Worm (Caenorhabditis elegans) whole organism, late embryonic: ENCODE measurements around the gene ZC513.3.

Experiments
- C08G9.2 ChIP-seq: sonication (generic microtip); optimal IDR thresholded peaks from 2 replicates; lab custom pipeline; 2016; ENCODE audit warnings: mild to moderate bottlenecking, missing genetic modification characterization, moderate library complexity, missing compliant biosample characterization
- C38D4.7 ChIP-seq: fragments of 200-800 bp; sonication (Bioruptor generic); optimal IDR thresholded peaks from 2 replicates; lab custom pipeline; 2018; ENCODE audit warnings: mild to moderate bottlenecking, missing genetic modification characterization, moderate library complexity, missing compliant biosample characterization
- F13H6.1 ChIP-seq: sonication (generic microtip); optimal IDR thresholded peaks from 2 replicates; lab custom pipeline; 2016; ENCODE audit warnings: missing genetic modification characterization, missing compliant biosample characterization
- T23F11.4 ChIP-seq: fragments of 200-800 bp; sonication (Bioruptor generic); optimal IDR thresholded peaks from 2 replicates; lab custom pipeline; 2018; ENCODE audit warnings: mild to moderate bottlenecking, missing genetic modification characterization, missing compliant biosample characterization
- ahr-1 ChIP-seq: sonication (generic microtip); optimal IDR thresholded peaks from 2 replicates; lab custom pipeline; 2016; ENCODE audit warnings: missing genetic modification characterization, missing compliant biosample characterization
- ceh-18 ChIP-seq: sonication (generic microtip); optimal IDR thresholded peaks from 2 replicates; lab custom pipeline; 2016; ENCODE audit warnings: missing genetic modification characterization, missing compliant biosample characterization
- ceh-24 ChIP-seq: sonication (generic microtip); optimal IDR thresholded peaks from 2 replicates; lab custom pipeline; 2016; ENCODE audit warnings: mild to moderate bottlenecking, missing genetic modification characterization, missing compliant biosample characterization
- ceh-31 ChIP-seq: sonication (generic microtip); optimal IDR thresholded peaks from 2 replicates; lab custom pipeline; 2016; ENCODE audit warnings: missing genetic modification characterization, missing compliant biosample characterization
- ceh-34 ChIP-seq: sonication (generic microtip); optimal IDR thresholded peaks from 2 replicates; lab custom pipeline; 2016; ENCODE audit warnings: mild to moderate bottlenecking, missing genetic modification characterization, missing compliant biosample characterization
- ceh-45 ChIP-seq: fragments of 200-800 bp; sonication (Bioruptor generic); IDR thresholded peaks from 2 replicates; pipeline ENCODE4 v1.3.6; 2022; ENCODE audit warnings: missing genetic modification reagents, missing genetic modification characterization, missing compliant biosample characterization
- che-1 ChIP-seq: sonication (generic microtip); optimal IDR thresholded peaks from 2 replicates; lab custom pipeline; 2016; ENCODE audit warnings: mild to moderate bottlenecking, missing genetic modification characterization, missing compliant biosample characterization
- dmd-4 ChIP-seq: sonication (generic microtip); optimal IDR thresholded peaks from 2 replicates; lab custom pipeline; 2016; ENCODE audit warnings: borderline replicate concordance, missing genetic modification characterization, missing compliant biosample characterization
- dve-1 ChIP-seq: sonication (generic microtip); optimal IDR thresholded peaks from 2 replicates; lab custom pipeline; 2017; ENCODE audit warnings: antibody characterized with exemption, mild to moderate bottlenecking, missing genetic modification characterization, missing compliant biosample characterization
- elt-2 ChIP-seq: sonication (generic microtip); optimal IDR thresholded peaks from 2 replicates; lab custom pipeline; 2016; ENCODE audit warnings: missing genetic modification reagents, missing genetic modification characterization, missing compliant biosample characterization
- elt-4 ChIP-seq: sonication (generic microtip); optimal IDR thresholded peaks from 2 replicates; lab custom pipeline; 2016; ENCODE audit warnings: missing genetic modification characterization, missing compliant biosample characterization
- eyg-1 ChIP-seq: sonication (generic microtip); optimal IDR thresholded peaks from 2 replicates; lab custom pipeline; 2016; ENCODE audit warnings: missing genotype, missing genetic modification characterization, missing compliant biosample characterization
- fax-1 ChIP-seq: sonication (generic microtip); optimal IDR thresholded peaks from 2 replicates; lab custom pipeline; 2016; ENCODE audit warnings: missing genotype, missing genetic modification characterization, missing compliant biosample characterization
- hlh-15 ChIP-seq: sonication (generic microtip); optimal IDR thresholded peaks from 2 replicates; lab custom pipeline; 2016; ENCODE audit warnings: missing genetic modification characterization, missing compliant biosample characterization
- hlh-30 ChIP-seq: sonication (generic microtip); optimal IDR thresholded peaks from 2 replicates; lab custom pipeline; 2017; ENCODE audit warnings: antibody characterized with exemption, missing genetic modification characterization, missing compliant biosample characterization; ENCODE audit not compliant: insufficient read depth
- hlh-6 ChIP-seq: sonication (generic microtip); optimal IDR thresholded peaks from 2 replicates; lab custom pipeline; 2016; ENCODE audit warnings: missing genotype, missing genetic modification characterization, missing compliant biosample characterization
- hlh-8 ChIP-seq: sonication (generic microtip); optimal IDR thresholded peaks from 2 replicates; lab custom pipeline; 2016; ENCODE audit warnings: missing genotype, missing genetic modification characterization, missing compliant biosample characterization
- lim-6 ChIP-seq: sonication (generic microtip); optimal IDR thresholded peaks from 2 replicates; lab custom pipeline; 2016; ENCODE audit warnings: missing genetic modification characterization, missing compliant biosample characterization
- lin-11 ChIP-seq: fragments of 200-800 bp; sonication (Bioruptor generic); optimal IDR thresholded peaks from 2 replicates; lab custom pipeline; 2018; ENCODE audit warnings: mild to moderate bottlenecking, missing genetic modification characterization, missing compliant biosample characterization
- madf-2 ChIP-seq: sonication (generic microtip); optimal IDR thresholded peaks from 2 replicates; lab custom pipeline; 2017; ENCODE audit warnings: missing genetic modification characterization, missing compliant biosample characterization
- mec-3 ChIP-seq: sonication (generic microtip); optimal IDR thresholded peaks from 2 replicates; lab custom pipeline; 2016; ENCODE audit warnings: borderline replicate concordance, missing genetic modification characterization, missing compliant biosample characterization
- nfya-1 ChIP-seq: sonication (generic microtip); optimal IDR thresholded peaks from 2 replicates; lab custom pipeline; 2017; ENCODE audit warnings: missing genetic modification characterization, mild to moderate bottlenecking, missing compliant biosample characterization, antibody characterized with exemption, moderate library complexity
- nhr-232 ChIP-seq: sonication (generic microtip); optimal IDR thresholded peaks from 2 replicates; lab custom pipeline; 2016; ENCODE audit warnings: missing genetic modification characterization, missing compliant biosample characterization
- pag-3 ChIP-seq: sonication (generic microtip); optimal IDR thresholded peaks from 2 replicates; lab custom pipeline; 2016; ENCODE audit warnings: missing compliant biosample characterization, missing genetic modification characterization, borderline replicate concordance
- ref-2 ChIP-seq: sonication (generic microtip); optimal IDR thresholded peaks from 2 replicates; lab custom pipeline; 2016; ENCODE audit warnings: missing genetic modification characterization, missing compliant biosample characterization
- sox-2 ChIP-seq: fragments of 200-800 bp; sonication (Bioruptor generic); IDR thresholded peaks from 2 replicates; pipeline ENCODE4 v1.3.6; 2022; ENCODE audit warnings: missing genetic modification reagents, missing genetic modification characterization, missing compliant biosample characterization
- sox-4 ChIP-seq: sonication (generic microtip); optimal IDR thresholded peaks from 2 replicates; lab custom pipeline; 2017; ENCODE audit warnings: mild to moderate bottlenecking, missing genetic modification characterization, inconsistent platforms, missing compliant biosample characterization
- syd-9 ChIP-seq: sonication (generic microtip); optimal IDR thresholded peaks from 2 replicates; lab custom pipeline; 2016; ENCODE audit warnings: mild to moderate bottlenecking, missing genetic modification characterization, moderate library complexity, missing compliant biosample characterization
- unc-3 ChIP-seq, 2 experiments: fragments of 200-800 bp in 1 of 2; sonication (Bioruptor generic) in 1 of 2; sonication (generic microtip) in 1 of 2; conservative IDR thresholded peaks in 1 of 2; optimal IDR thresholded peaks in 1 of 2; 2 replicates each; pipeline versions ENCODE4 v1.3.6 to Lab custom; 2016 to 2022; ENCODE audit warnings: missing compliant biosample characterization in 2 of 2, missing genetic modification characterization in 2 of 2, missing genetic modification reagents in 1 of 2
- unc-42 ChIP-seq: sonication (generic microtip); optimal IDR thresholded peaks from 2 replicates; lab custom pipeline; 2016; ENCODE audit warnings: missing genotype, missing genetic modification characterization, missing compliant biosample characterization
- unc-55 ChIP-seq: sonication (generic microtip); optimal IDR thresholded peaks from 2 replicates; lab custom pipeline; 2017; ENCODE audit warnings: missing biosample characterization, missing genetic modification reagents, missing genetic modification characterization
- unc-86 ChIP-seq: sonication (generic microtip); optimal IDR thresholded peaks from 2 replicates; lab custom pipeline; 2016; ENCODE audit warnings: missing genetic modification characterization, missing compliant biosample characterization

The ZC513.3 gene

DNA sequence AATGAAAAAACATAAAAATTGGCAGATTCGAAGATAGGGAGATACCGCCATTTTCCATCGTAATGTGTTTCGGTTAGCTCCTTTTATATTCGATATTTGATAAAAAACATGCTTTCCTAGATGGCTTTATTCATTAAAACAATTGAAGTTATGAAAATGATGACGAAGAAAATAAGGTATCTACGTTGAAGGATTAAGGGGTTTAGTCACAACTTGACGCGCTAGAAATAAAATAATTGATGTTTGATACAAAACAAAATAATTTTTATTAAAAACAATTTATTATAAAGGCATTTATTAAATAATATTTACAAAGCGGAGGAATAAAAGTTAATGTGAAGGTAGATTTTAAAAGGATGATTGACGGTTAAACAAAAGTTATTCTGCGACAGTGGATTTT is 43.8 kb downstream of the ZC513.3 start, which contains the start of gene str-130:
TSS of gene str-130 (minus strand) at position 101 of the 400 bp plus-strand sequence.
- TF ChIP-seq unc-86 (tag; lab: Kevin White, UChicago) = no peak
- TF ChIP-seq dve-1 (tag; lab: Kevin White, UChicago) = no peak
- TF ChIP-seq elt-4 (tag; lab: Kevin White, UChicago) = no peak
- TF ChIP-seq hlh-6 (tag; lab: Kevin White, UChicago) = no peak
- no peak for TF ChIP-seq ahr-1 (tag; lab: Kevin White, UChicago)
- TF ChIP-seq ceh-45 (GFP tag; lab: Robert Waterston, UW) = no peak
- TF ChIP-seq ceh-31 (tag; lab: Kevin White, UChicago) = no peak
- TF ChIP-seq nfya-1 = no peak
- no peak for TF ChIP-seq C08G9.2
- no peak for TF ChIP-seq hlh-8 (tag; lab: Kevin White, UChicago)
- TF ChIP-seq nhr-232 (tag; lab: Kevin White, UChicago) = no peak
- TF ChIP-seq sox-2 (GFP tag; lab: Robert Waterston, UW) = no peak
- no peak for TF ChIP-seq syd-9
- TF ChIP-seq elt-2 (tag; lab: Kevin White, UChicago) = no peak
- TF ChIP-seq unc-42 (tag; lab: Kevin White, UChicago) = no peak
- no peak for TF ChIP-seq fax-1 (tag; lab: Kevin White, UChicago)

ce11 chrV:8092385-8092784 is 45.6 kb downstream of the ZC513.3 start, which contains the start of gene str-129:
TSS of gene str-129 (minus strand) at chrV:8092485.
- TF ChIP-seq pag-3 (no peak), eyg-1 (tag; lab: Kevin White, UChicago) (no peak), lim-6 (tag; lab: Kevin White, UChicago) (no peak), che-1 (no peak), nfya-1 (no peak), sox-2 (GFP tag; lab: Robert Waterston, UW) (no peak), sox-4 (tag; lab: Kevin White, UChicago) (no peak), ceh-24 (tag; lab: Kevin White, UChicago) (no peak), ceh-45 (GFP tag; lab: Robert Waterston, UW) (no peak), mec-3 (tag; lab: Kevin White, UChicago) (no peak), fax-1 (tag; lab: Kevin White, UChicago) (no peak), madf-2 (tag; lab: Kevin White, UChicago) (no peak), ceh-34 (tag; lab: Kevin White, UChicago) (no peak), hlh-6 (tag; lab: Kevin White, UChicago) (no peak), ceh-18 (tag; lab: Kevin White, UChicago) (no peak), lin-11 (no peak), hlh-15 (tag; lab: Kevin White, UChicago) (no peak), C38D4.7 (GFP tag; lab: Kevin White, UChicago) (no peak), F13H6.1 (tag; lab: Kevin White, UChicago) (no peak), nhr-232 (tag; lab: Kevin White, UChicago) (no peak)

DNA sequence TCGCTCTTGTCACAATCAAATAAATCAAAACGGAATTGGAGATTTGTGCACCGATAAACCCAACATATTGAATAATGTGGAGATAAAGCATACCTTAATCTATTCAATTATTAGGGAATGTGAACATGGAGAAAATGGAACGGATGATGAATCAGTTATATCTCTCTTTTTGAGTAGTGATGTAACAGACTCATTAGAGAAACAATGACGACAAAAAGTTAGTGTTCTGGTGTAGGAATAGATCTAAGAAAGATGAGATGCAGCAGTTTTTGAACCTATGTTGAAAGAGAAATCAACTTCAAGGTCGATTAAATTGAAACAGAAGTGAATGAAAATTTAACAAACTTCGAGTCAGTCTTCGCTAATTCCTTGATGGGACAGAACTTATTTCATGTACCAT is 48.6 kb downstream of the ZC513.3 start, which contains the start of gene str-146:
TSS of gene str-146 (minus strand) at position 101 of the 400 bp plus-strand sequence.
- TF ChIP-seq ref-2 = no peak
- TF ChIP-seq ceh-18 (tag; lab: Kevin White, UChicago) = no peak
- TF ChIP-seq che-1 = no peak
- no peak for TF ChIP-seq ceh-45 (GFP tag; lab: Robert Waterston, UW)
- no peak for TF ChIP-seq hlh-30 (tag; lab: Kevin White, UChicago)
- TF ChIP-seq C08G9.2 = no peak
- TF ChIP-seq T23F11.4 (GFP tag; lab: Kevin White, UChicago) = no peak
- TF ChIP-seq dmd-4 (tag; lab: Kevin White, UChicago) = no peak
- no peak for TF ChIP-seq unc-55 (GFP tag; lab: Kevin White, UChicago)
- no peak for TF ChIP-seq unc-42 (tag; lab: Kevin White, UChicago)
- no peak for TF ChIP-seq ceh-34 (tag; lab: Kevin White, UChicago)
- no peak for TF ChIP-seq pag-3
- no peak for TF ChIP-seq unc-3 (GFP tag; conservative IDR thresholded peaks at IDR 0.05; lab: Robert Waterston, UW)
- no peak for TF ChIP-seq unc-3 (tag; optimal IDR thresholded peaks at IDR 0.05; lab: Kevin White, UChicago)
